Worm (Caenorhabditis elegans) whole organism, L1 larva: ENCODE results near the gene H17B01.2.

Source experiments
- C34B4.2 ChIP-seq: sonication (generic microtip); optimal IDR thresholded peaks from 2 replicates; lab custom pipeline; 2017; ENCODE audit warnings: mild to moderate bottlenecking, missing genetic modification characterization, missing compliant biosample characterization
- Y116A8C.19 ChIP-seq: sonication (generic microtip); optimal IDR thresholded peaks from 2 replicates; lab custom pipeline; 2016; ENCODE audit warnings: missing compliant biosample characterization, missing genetic modification characterization, borderline replicate concordance
- aha-1 ChIP-seq: fragments of 150-350 bp; optimal IDR thresholded peaks from 2 replicates; lab custom pipeline; 2014; ENCODE audit warnings: missing biosample characterization, missing genetic modification characterization
- aly-2 ChIP-seq: fragments of 150-350 bp; optimal IDR thresholded peaks from 2 replicates; lab custom pipeline; 2014; ENCODE audit warnings: missing biosample characterization, missing genetic modification characterization
- ama-1 ChIP-seq: fragments of 150-350 bp; optimal IDR thresholded peaks from 2 replicates; lab custom pipeline; 2014
- ceh-82 ChIP-seq, 3 experiments: fragments of 150-350 bp in 1 of 3; sonication (generic microtip) in 2 of 3; optimal IDR thresholded peaks; 2 replicates each; lab custom pipeline; 2014 to 2017; ENCODE audit warnings: missing biosample characterization in 3 of 3, missing genetic modification characterization in 3 of 3
- ceh-90 ChIP-seq: sonication (generic microtip); optimal IDR thresholded peaks from 2 replicates; lab custom pipeline; 2016; ENCODE audit warnings: missing genetic modification characterization, missing compliant biosample characterization
- dpl-1 ChIP-seq, 3 experiments: fragments of 150-350 bp in 2 of 3; sonication (generic microtip) in 1 of 3; optimal IDR thresholded peaks; 2 replicates each; lab custom pipeline; 2014 to 2017; ENCODE audit warnings: missing biosample characterization in 3 of 3, missing genetic modification characterization in 3 of 3, missing genetic modification reagents in 3 of 3
- dsc-1 ChIP-seq: sonication (generic microtip); optimal IDR thresholded peaks from 2 replicates; lab custom pipeline; 2016; ENCODE audit warnings: mild to moderate bottlenecking, missing genetic modification characterization, missing compliant biosample characterization
- efl-1 ChIP-seq, 4 experiments: fragments of 150-350 bp; optimal IDR thresholded peaks in 3 of 4; peaks in 1 of 4; 1 replicate in 1 of 4; 2 replicates in 3 of 4; lab custom pipeline; 2014; ENCODE audit warnings: missing biosample characterization in 2 of 4, missing genetic modification characterization in 2 of 4, missing genetic modification reagents in 2 of 4
- efl-3 ChIP-seq: fragments of 200-800 bp; sonication (Bioruptor generic); optimal IDR thresholded peaks from 2 replicates; lab custom pipeline; 2018; ENCODE audit warnings: mild to moderate bottlenecking, missing genetic modification characterization, missing compliant biosample characterization
- egl-13 ChIP-seq: sonication (generic microtip); optimal IDR thresholded peaks from 2 replicates; lab custom pipeline; 2016; ENCODE audit warnings: missing genotype, missing genetic modification reagents, missing genetic modification characterization, missing compliant biosample characterization
- elt-2 ChIP-seq: sonication (generic microtip); optimal IDR thresholded peaks from 2 replicates; lab custom pipeline; 2016; ENCODE audit warnings: missing genetic modification characterization, mild to moderate bottlenecking, inconsistent platforms, missing compliant biosample characterization, missing genetic modification reagents
- elt-3 ChIP-seq, 6 experiments: fragments of 150-350 bp in 1 of 6; sonication (generic microtip); optimal IDR thresholded peaks; 2 replicates each; lab custom pipeline; 2017 to 2018; ENCODE audit warnings: missing biosample characterization in 6 of 6, missing genetic modification characterization in 6 of 6, inconsistent platforms in 1 of 6
- fkh-10 ChIP-seq: sonication (generic microtip); optimal IDR thresholded peaks from 2 replicates; lab custom pipeline; 2017; ENCODE audit warnings: missing biosample characterization, missing genetic modification reagents, missing genetic modification characterization
- fkh-8 ChIP-seq: sonication (generic microtip); optimal IDR thresholded peaks from 2 replicates; lab custom pipeline; 2016; ENCODE audit warnings: mild to moderate bottlenecking, missing genetic modification characterization, missing compliant biosample characterization
- grh-1 ChIP-seq: fragments of 200-800 bp; sonication (Bioruptor generic); IDR thresholded peaks from 2 replicates; pipeline ENCODE4 v1.3.6; 2022; ENCODE audit warnings: missing genetic modification reagents, missing genetic modification characterization, missing compliant biosample characterization
- hlh-17 ChIP-seq: fragments of 200-800 bp; sonication (Bioruptor generic); optimal IDR thresholded peaks from 2 replicates; lab custom pipeline; 2018; ENCODE audit warnings: missing genetic modification characterization, mild to moderate bottlenecking, missing compliant biosample characterization, moderate library complexity, borderline replicate concordance
- hlh-4 ChIP-seq: sonication (generic microtip); optimal IDR thresholded peaks from 2 replicates; lab custom pipeline; 2016; ENCODE audit warnings: mild to moderate bottlenecking, missing genetic modification characterization, missing compliant biosample characterization
- hpl-2 ChIP-seq: fragments of 150-350 bp; optimal IDR thresholded peaks from 2 replicates; lab custom pipeline; 2014; ENCODE audit warnings: missing biosample characterization, missing genetic modification reagents, missing genetic modification characterization
- isw-1 ChIP-seq: fragments of 200-800 bp; sonication (Bioruptor generic); IDR thresholded peaks from 2 replicates; pipeline ENCODE4 v1.3.6; 2022; ENCODE audit warnings: missing genetic modification characterization, missing compliant biosample characterization
- lin-13 ChIP-seq: fragments of 150-350 bp; optimal IDR thresholded peaks from 2 replicates; lab custom pipeline; 2014; ENCODE audit warnings: missing biosample characterization, missing genetic modification reagents, missing genetic modification characterization
- lin-14 ChIP-seq: fragments of 200-800 bp; sonication (Bioruptor generic); optimal IDR thresholded peaks from 2 replicates; lab custom pipeline; 2018; ENCODE audit warnings: mild to moderate bottlenecking, missing genetic modification characterization, moderate library complexity, missing compliant biosample characterization
- lin-15B ChIP-seq: fragments of 150-350 bp; sonication (generic microtip); optimal IDR thresholded peaks from 3 replicates; lab custom pipeline; 2014; ENCODE audit warnings: missing biosample characterization, missing genetic modification characterization
- lin-35 ChIP-seq, 2 experiments: fragments of 150-350 bp; optimal IDR thresholded peaks; 2 replicates each; lab custom pipeline; 2014; ENCODE audit warnings: missing biosample characterization in 2 of 2, missing genetic modification characterization in 2 of 2, missing genetic modification reagents in 2 of 2
- lin-39 ChIP-seq: fragments of 150-350 bp; optimal IDR thresholded peaks from 2 replicates; lab custom pipeline; 2014; ENCODE audit warnings: missing biosample characterization, missing genetic modification reagents, missing genetic modification characterization
- lsy-2 ChIP-seq, 2 experiments: fragments of 150-350 bp; optimal IDR thresholded peaks; 2 replicates each; lab custom pipeline; 2014; ENCODE audit warnings: missing biosample characterization in 2 of 2, missing genetic modification characterization in 2 of 2
- mab-9 ChIP-seq: fragments of 200-800 bp; sonication (Bioruptor generic); IDR thresholded peaks from 2 replicates; pipeline ENCODE4 v1.3.6; 2022; ENCODE audit warnings: missing genetic modification reagents, missing genetic modification characterization, missing compliant biosample characterization
- mep-1 ChIP-seq: fragments of 150-350 bp; optimal IDR thresholded peaks from 2 replicates; lab custom pipeline; 2014; ENCODE audit warnings: missing biosample characterization, missing genetic modification characterization
- nhr-11 ChIP-seq: fragments of 150-350 bp; optimal IDR thresholded peaks from 2 replicates; lab custom pipeline; 2014; ENCODE audit warnings: missing biosample characterization, missing genetic modification characterization
- nhr-19 ChIP-seq: fragments of 200-800 bp; sonication (Bioruptor generic); conservative IDR thresholded peaks from 2 replicates; pipeline ENCODE4 v1.3.6; 2022; ENCODE audit warnings: missing genetic modification characterization, missing compliant biosample characterization
- nhr-47 ChIP-seq: sonication (generic microtip); optimal IDR thresholded peaks from 2 replicates; lab custom pipeline; 2016; ENCODE audit warnings: mild to moderate bottlenecking, missing genetic modification characterization, moderate library complexity, missing compliant biosample characterization
- nhr-71 ChIP-seq: sonication (generic microtip); optimal IDR thresholded peaks from 2 replicates; lab custom pipeline; 2016; ENCODE audit warnings: mild to moderate bottlenecking, missing genetic modification characterization, moderate library complexity, missing compliant biosample characterization
- nhr-77 ChIP-seq: fragments of 150-350 bp; optimal IDR thresholded peaks from 2 replicates; lab custom pipeline; 2014; ENCODE audit warnings: missing biosample characterization, missing genetic modification characterization
- pqm-1 ChIP-seq: sonication (generic microtip); optimal IDR thresholded peaks from 3 replicates; lab custom pipeline; 2017; ENCODE audit warnings: missing biosample characterization, missing genetic modification characterization
- rnt-1 ChIP-seq: sonication (generic microtip); optimal IDR thresholded peaks from 2 replicates; lab custom pipeline; 2016; ENCODE audit warnings: mild to moderate bottlenecking, missing genetic modification characterization, moderate library complexity, missing compliant biosample characterization
- skn-1 ChIP-seq: fragments of 150-350 bp; optimal IDR thresholded peaks from 2 replicates; lab custom pipeline; 2014; ENCODE audit warnings: missing biosample characterization, missing genetic modification characterization
- snpc-4 ChIP-seq: fragments of 150-350 bp; optimal IDR thresholded peaks from 2 replicates; lab custom pipeline; 2014; ENCODE audit warnings: missing biosample characterization, missing genetic modification characterization
- snu-23 ChIP-seq: sonication (generic microtip); optimal IDR thresholded peaks from 2 replicates; lab custom pipeline; 2016; ENCODE audit warnings: missing genetic modification characterization, missing compliant biosample characterization
- sup-37 ChIP-seq: fragments of 200-800 bp; sonication (Bioruptor generic); optimal IDR thresholded peaks from 2 replicates; lab custom pipeline; 2018; ENCODE audit warnings: mild to moderate bottlenecking, missing genetic modification characterization, missing compliant biosample characterization
- swsn-7 ChIP-seq: sonication (generic microtip); optimal IDR thresholded peaks from 2 replicates; lab custom pipeline; 2016; ENCODE audit warnings: missing genetic modification characterization, missing compliant biosample characterization
- unc-98 ChIP-seq: fragments of 200-800 bp; sonication (Bioruptor generic); IDR thresholded peaks from 2 replicates; pipeline ENCODE4 v1.3.6; 2022; ENCODE audit warnings: missing genetic modification characterization, missing compliant biosample characterization

Gene H17B01.2

DNA sequence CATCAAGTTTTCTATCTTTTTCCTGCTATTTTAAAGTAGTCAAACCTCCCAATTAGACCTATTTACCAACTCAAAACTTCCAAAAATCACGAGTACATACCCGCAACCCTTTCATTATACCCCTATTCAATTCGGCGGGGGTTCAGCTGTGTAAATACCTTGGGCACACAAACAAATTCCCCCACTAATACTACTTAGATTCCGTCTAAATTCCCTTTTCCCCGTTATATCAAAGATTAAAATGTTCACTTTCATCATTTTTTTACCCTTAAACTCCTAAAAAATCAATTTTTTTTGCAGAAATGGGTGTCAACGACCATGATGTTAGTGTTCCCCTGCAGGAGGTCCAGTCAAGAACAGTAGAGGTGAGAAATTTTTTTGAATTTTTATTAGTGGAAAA is 33.9 kb downstream of the H17B01.2 start, which contains the start of gene fdgt-1:
TSS of gene fdgt-1 (plus strand) at position 301 of the 400 bp plus-strand sequence.
- TF ChIP-seq lin-14 = peak; percentile 1
- no peak for TF ChIP-seq ceh-82 (tag; optimal IDR thresholded peaks at IDR 0.05; lab: Kevin White, UChicago)
- no peak for TF ChIP-seq nhr-77 (tag; lab: Kevin White, UChicago)
- no peak for TF ChIP-seq elt-3 (tag; optimal IDR thresholded peaks at IDR 0.05; lab: Kevin White, UChicago)

DNA sequence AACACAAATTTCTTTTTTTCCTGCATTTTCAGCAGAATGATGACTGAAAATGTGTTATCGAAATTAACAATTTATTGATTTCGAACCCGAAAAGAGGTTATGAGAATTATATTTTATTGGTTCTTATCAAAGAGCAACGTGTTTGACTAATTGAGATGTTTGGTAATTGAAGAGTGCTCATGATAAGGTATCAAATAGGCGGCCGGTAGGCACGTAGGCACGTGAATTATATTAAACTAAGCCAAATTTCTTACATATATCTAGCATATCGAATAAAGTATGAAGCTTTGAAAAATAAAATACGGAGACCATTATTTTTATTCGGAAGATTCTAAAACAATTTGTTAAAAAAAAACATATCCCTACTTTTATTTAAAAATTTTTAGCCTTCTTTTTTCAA is 47.0 kb downstream of the H17B01.2 start, which contains the start of gene math-45:
TSS of gene math-45 (minus strand) at position 101 of the 400 bp plus-strand sequence.
- TF ChIP-seq elt-2 (tag; lab: Kevin White, UChicago) (peak; percentile 8), efl-1 (optimal IDR thresholded peaks at IDR 0.05; lab: Kevin White, UChicago) (no peak), efl-1 (GFP tag; optimal IDR thresholded peaks at IDR 0.05 in 1 of 2; lab: Kevin White, UChicago) (peak in 1 of 2 experiments; percentile 37), ama-1 (no peak)

DNA sequence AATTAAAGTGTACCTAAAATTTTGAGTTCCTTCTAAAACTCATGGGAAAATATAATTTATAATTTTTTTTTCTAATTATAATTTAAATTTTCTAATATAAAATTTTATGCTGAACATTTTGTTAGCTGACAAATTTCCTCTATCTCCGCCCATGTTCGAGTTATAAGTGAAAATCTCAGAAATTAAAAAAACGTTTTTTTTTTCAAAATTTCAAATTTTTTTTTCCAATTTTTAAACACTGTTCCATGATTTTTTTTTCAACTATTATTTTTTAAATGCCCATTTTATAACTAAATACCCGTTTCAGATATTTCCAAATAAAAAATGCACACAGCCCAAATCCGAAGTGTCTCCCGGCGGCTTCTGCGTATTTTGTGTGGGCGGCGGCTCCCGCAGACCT is 48.5 kb downstream of the H17B01.2 start, which contains the start of gene Y51H7BR.8:
TSS of gene Y51H7BR.8 (plus strand) at position 301 of the 400 bp plus-strand sequence.
- TF ChIP-seq grh-1 (no peak), unc-98 (GFP tag; lab: Robert Waterston, UW) (no peak), lin-39 (tag; lab: Kevin White, UChicago) (no peak), efl-3 (no peak), aly-2 (tag; lab: Kevin White, UChicago) (no peak), skn-1 (no peak), Y116A8C.19 (tag; lab: Kevin White, UChicago) (no peak), pqm-1 (tag; lab: Kevin White, UChicago) (no peak), nhr-47 (no peak), lin-15B (tag; lab: Kevin White, UChicago) (no peak)

DNA sequence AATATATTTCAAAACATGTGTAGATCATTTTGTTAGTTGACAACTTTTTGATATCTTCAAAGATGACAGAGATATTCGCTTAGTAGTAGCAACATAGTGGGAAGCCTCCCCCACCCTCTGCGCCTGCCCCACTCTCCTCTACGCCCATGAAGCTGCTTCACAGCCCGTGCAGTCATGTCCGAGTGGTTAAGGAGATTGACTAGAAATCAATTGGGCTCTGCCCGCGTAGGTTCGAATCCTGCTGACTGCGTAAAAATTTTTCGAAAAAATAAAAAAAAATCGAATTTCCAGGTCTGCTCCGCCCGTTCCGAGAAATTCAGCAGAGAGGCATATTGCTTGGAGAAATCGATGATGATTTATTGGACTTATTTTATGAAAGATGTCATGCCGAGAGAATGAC is 49.5 kb downstream of the H17B01.2 start:
- peak; percentile 37 for TF ChIP-seq nhr-47
- no peak for TF ChIP-seq isw-1 (GFP tag; lab: Robert Waterston, UW)
- TF ChIP-seq lin-35 (GFP tag; optimal IDR thresholded peaks at IDR 0.05; lab: Kevin White, UChicago) = peak in 1 of 2 experiments; percentile 33
- TF ChIP-seq hlh-17 (GFP tag; lab: Kevin White, UChicago) = no peak
- TF ChIP-seq egl-13 (tag; lab: Kevin White, UChicago) = peak; percentile 15
- TF ChIP-seq lsy-2 (tag; optimal IDR thresholded peaks at IDR 0.05; lab: Kevin White, UChicago) = peak in 1 of 2 experiments; percentile 36
- no peak for TF ChIP-seq pqm-1 (tag; lab: Kevin White, UChicago)
- no peak for TF ChIP-seq snpc-4 (tag; lab: Kevin White, UChicago)
- TF ChIP-seq rnt-1 (tag; lab: Kevin White, UChicago) = no peak
- TF ChIP-seq elt-3 (tag; optimal IDR thresholded peaks at IDR 0.05; lab: Kevin White, UChicago) = no peak
- TF ChIP-seq hlh-4 (tag; lab: Kevin White, UChicago) = no peak
- TF ChIP-seq dpl-1 (GFP tag; optimal IDR thresholded peaks at IDR 0.05; lab: Kevin White, UChicago) = peak in 1 of 3 experiments; percentile 20
- no peak for TF ChIP-seq aha-1 (tag; lab: Kevin White, UChicago)
- peak; percentile 48 for TF ChIP-seq snu-23 (GFP tag; lab: Kevin White, UChicago)
- peak; percentile 15 for TF ChIP-seq fkh-10 (GFP tag; lab: Kevin White, UChicago)
- TF ChIP-seq efl-1 (optimal IDR thresholded peaks at IDR 0.05; lab: Kevin White, UChicago) = peak; percentile 12 to 20
- peak in 1 of 2 experiments; percentile 89 for TF ChIP-seq efl-1 (GFP tag; optimal IDR thresholded peaks at IDR 0.05 in 1 of 2; lab: Kevin White, UChicago)
- peak in 1 of 3 experiments; percentile 13 for TF ChIP-seq ceh-82 (tag; optimal IDR thresholded peaks at IDR 0.05; lab: Kevin White, UChicago)
- no peak for TF ChIP-seq nhr-11 (tag; lab: Kevin White, UChicago)
- TF ChIP-seq lin-13 (GFP tag; lab: Kevin White, UChicago) = peak; percentile 33
- peak; percentile 7 for TF ChIP-seq swsn-7 (tag; lab: Kevin White, UChicago)
- TF ChIP-seq C34B4.2 (tag; lab: Kevin White, UChicago) = no peak
- TF ChIP-seq ceh-90 (tag; lab: Kevin White, UChicago) = no peak
- no peak for TF ChIP-seq mep-1
- peak; percentile 51; the same call in 1 of the 2 replicates for TF ChIP-seq mab-9 (GFP tag; lab: Robert Waterston, UW)
- no peak for TF ChIP-seq sup-37 (GFP tag; lab: Kevin White, UChicago)
- TF ChIP-seq dsc-1 (tag; lab: Kevin White, UChicago) = peak; percentile 74
- peak; percentile 52 for TF ChIP-seq fkh-8 (tag; lab: Kevin White, UChicago)
- TF ChIP-seq nhr-71 (tag; lab: Kevin White, UChicago) = peak; percentile 35
- no peak for TF ChIP-seq lin-39 (tag; lab: Kevin White, UChicago)
- TF ChIP-seq aly-2 (tag; lab: Kevin White, UChicago) = no peak
- TF ChIP-seq nhr-19 = peak; percentile 29; the same call in 1 of the 2 replicates
- no peak for TF ChIP-seq hpl-2 (GFP tag; lab: Kevin White, UChicago)
- TF ChIP-seq, all 84 proteins: peak for 16
